Fruit fly (Drosophila melanogaster) whole organism, embryonic: Measurements from ENCODE around the gene CG15894.
A peak's percentile ranks its signal among the peaks of the same experiment; 100 is the strongest.

Source experiments
- Ada2b ChIP-seq: fragments of 200-800 bp; sonication (Bioruptor generic); IDR thresholded peaks from 2 replicates; pipeline ENCODE4 v1.3.6; 2022; ENCODE audit warnings: missing biosample characterization, missing genetic modification characterization
- Antp ChIP-seq: fragments of 200-800 bp; sonication (Bioruptor generic); optimal IDR thresholded peaks from 3 replicates; lab custom pipeline; 2016; ENCODE audit warnings: missing biosample characterization, missing genetic modification characterization
- C15 ChIP-seq: fragments of 200-800 bp; sonication (Bioruptor generic); IDR thresholded peaks from 3 replicates; pipeline ENCODE4 v1.3.6; 2022; ENCODE audit warnings: missing biosample characterization, missing genetic modification characterization
- CG10274 ChIP-seq: fragments of 200-800 bp; sonication (Bioruptor generic); optimal IDR thresholded peaks from 3 replicates; lab custom pipeline; 2017; ENCODE audit warnings: missing biosample characterization, mild to moderate bottlenecking, missing genetic modification characterization
- CG10979 ChIP-seq: fragments of 200-800 bp; sonication (Bioruptor generic); optimal IDR thresholded peaks from 2 replicates; lab custom pipeline; 2018; ENCODE audit warnings: missing biosample characterization, mild to moderate bottlenecking, missing genetic modification characterization, moderate library complexity
- CG11398 ChIP-seq: fragments of 200-800 bp; sonication (Bioruptor generic); optimal IDR thresholded peaks from 2 replicates; lab custom pipeline; 2016; ENCODE audit warnings: missing biosample characterization, missing genetic modification characterization
- CG12104 ChIP-seq: fragments of 200-800 bp; sonication (Bioruptor generic); optimal IDR thresholded peaks from 3 replicates; lab custom pipeline; 2016; ENCODE audit warnings: missing biosample characterization, missing genetic modification characterization
- CG12659 ChIP-seq: fragments of 200-800 bp; sonication (Bioruptor generic); optimal IDR thresholded peaks from 3 replicates; lab custom pipeline; 2017; ENCODE audit warnings: mild to moderate bottlenecking, missing biosample characterization, missing genetic modification reagents, missing genetic modification characterization
- CG14050 ChIP-seq: fragments of 200-800 bp; sonication (Bioruptor generic); IDR thresholded peaks from 3 replicates; pipeline ENCODE4 v1.3.6; 2022; ENCODE audit warnings: missing biosample characterization, missing genetic modification characterization
- CG16863 ChIP-seq: fragments of 200-800 bp; sonication (Bioruptor generic); optimal IDR thresholded peaks from 3 replicates; lab custom pipeline; 2016; ENCODE audit warnings: missing biosample characterization, missing genetic modification characterization
- CG17829 ChIP-seq: fragments of 200-800 bp; optimal IDR thresholded peaks from 2 replicates; lab custom pipeline; 2019; ENCODE audit warnings: missing biosample characterization, mild to moderate bottlenecking, missing genetic modification characterization, moderate library complexity
- CG18011 ChIP-seq: fragments of 200-800 bp; sonication (Bioruptor generic); optimal IDR thresholded peaks from 2 replicates; lab custom pipeline; 2017; ENCODE audit warnings: missing biosample characterization, missing genetic modification characterization, mild to moderate bottlenecking, moderate library complexity, missing genotype
- CG2116 ChIP-seq: fragments of 200-800 bp; sonication (Bioruptor generic); optimal IDR thresholded peaks from 3 replicates; lab custom pipeline; 2018; ENCODE audit warnings: missing biosample characterization, mild to moderate bottlenecking, missing genetic modification characterization
- CG2678 ChIP-seq: fragments of 200-800 bp; sonication (Bioruptor generic); optimal IDR thresholded peaks from 3 replicates; lab custom pipeline; 2019; ENCODE audit warnings: missing biosample characterization, mild to moderate bottlenecking, missing genetic modification characterization, moderate library complexity
- CG2889 ChIP-seq: fragments of 200-800 bp; sonication (Bioruptor generic); IDR thresholded peaks from 3 replicates; pipeline ENCODE4 v1.3.6; 2022; ENCODE audit warnings: missing biosample characterization, missing genetic modification characterization
- CG30431 ChIP-seq: fragments of 200-800 bp; sonication (Bioruptor generic); optimal IDR thresholded peaks from 2 replicates; lab custom pipeline; 2017; ENCODE audit warnings: missing biosample characterization, missing genetic modification characterization
- CG3065 ChIP-seq: fragments of 200-800 bp; sonication (Bioruptor generic); optimal IDR thresholded peaks from 2 replicates; lab custom pipeline; 2016; ENCODE audit warnings: missing biosample characterization, missing genetic modification characterization
- CG5953 ChIP-seq: fragments of 200-800 bp; sonication (Bioruptor generic); IDR thresholded peaks from 2 replicates; pipeline ENCODE4 v1.3.6; 2022; ENCODE audit warnings: missing biosample characterization, missing genetic modification characterization
- CG7839 ChIP-seq: fragments of 200-800 bp; sonication (Bioruptor generic); optimal IDR thresholded peaks from 3 replicates; lab custom pipeline; 2018; ENCODE audit warnings: missing biosample characterization, mild to moderate bottlenecking, missing genetic modification characterization, moderate library complexity
- CG7928 ChIP-seq: fragments of 200-800 bp; sonication (Bioruptor generic); optimal IDR thresholded peaks from 2 replicates; lab custom pipeline; 2017; ENCODE audit warnings: missing biosample characterization, mild to moderate bottlenecking, missing genetic modification characterization
- CG8478 ChIP-seq: fragments of >200 bp; optimal IDR thresholded peaks from 2 replicates; lab custom pipeline; 2018
- CG9609 ChIP-seq: fragments of 200-800 bp; sonication (Bioruptor generic); optimal IDR thresholded peaks from 3 replicates; lab custom pipeline; 2016; ENCODE audit warnings: missing biosample characterization, missing genetic modification characterization
- CrebB ChIP-seq: fragments of 200-800 bp; sonication (Bioruptor generic); optimal IDR thresholded peaks from 3 replicates; lab custom pipeline; 2018; ENCODE audit warnings: missing biosample characterization, mild to moderate bottlenecking, missing genetic modification characterization
- Deaf1 ChIP-seq: fragments of 200-800 bp; optimal IDR thresholded peaks from 3 replicates; lab custom pipeline; 2019; ENCODE audit warnings: missing biosample characterization, mild to moderate bottlenecking, missing genetic modification characterization, moderate library complexity
- Dfd ChIP-seq, 2 experiments: fragments of >200 bp; optimal IDR thresholded peaks; 2 replicates each; lab custom pipeline; 2017; ENCODE audit warnings: missing biosample characterization in 2 of 2, missing genetic modification characterization in 2 of 2
- Doc2 ChIP-seq: fragments of 200-800 bp; sonication (Bioruptor generic); IDR thresholded peaks from 2 replicates; pipeline ENCODE4 v1.3.6; 2022; ENCODE audit warnings: missing biosample characterization, missing genetic modification characterization
- Dref ChIP-seq: fragments of 200-800 bp; sonication (Bioruptor generic); IDR thresholded peaks from 2 replicates; pipeline ENCODE4 v1.3.6; 2022; ENCODE audit warnings: missing biosample characterization, missing genetic modification characterization
- Hr51 ChIP-seq, 2 experiments: fragments of 200-800 bp; sonication (Bioruptor generic); optimal IDR thresholded peaks; 2 replicates in 1 of 2; 3 replicates in 1 of 2; lab custom pipeline; 2016 to 2018; ENCODE audit warnings: missing biosample characterization in 2 of 2, missing genetic modification characterization in 2 of 2, mild to moderate bottlenecking in 1 of 2, moderate library complexity in 1 of 2
- Lim3 ChIP-seq: fragments of 200-800 bp; sonication (Bioruptor generic); IDR thresholded peaks from 2 replicates; pipeline ENCODE4 v1.3.6; 2022; ENCODE audit warnings: missing biosample characterization, missing genetic modification characterization
- Mes4 ChIP-seq: fragments of 200-800 bp; sonication (Bioruptor generic); optimal IDR thresholded peaks from 2 replicates; lab custom pipeline; 2016; ENCODE audit warnings: missing biosample characterization, missing genetic modification characterization
- Myb ChIP-seq: fragments of 200-800 bp; sonication (Bioruptor generic); optimal IDR thresholded peaks from 2 replicates; lab custom pipeline; 2016; ENCODE audit warnings: missing biosample characterization, missing genetic modification characterization
- Nf-YB ChIP-seq: fragments of 200-800 bp; sonication (Bioruptor generic); optimal IDR thresholded peaks from 3 replicates; lab custom pipeline; 2019; ENCODE audit warnings: missing biosample characterization, mild to moderate bottlenecking, missing genetic modification characterization, moderate library complexity
- Ptx1 ChIP-seq: fragments of 200-800 bp; sonication (Bioruptor generic); IDR thresholded peaks from 2 replicates; pipeline ENCODE4 v1.3.6; 2022; ENCODE audit warnings: missing biosample characterization, missing genetic modification characterization
- Rx ChIP-seq: fragments of 200-800 bp; sonication (Bioruptor generic); IDR thresholded peaks from 2 replicates; pipeline ENCODE4 v1.3.6; 2022; ENCODE audit warnings: missing biosample characterization, missing genetic modification characterization
- YL-1 ChIP-seq: fragments of 200-800 bp; sonication (Bioruptor generic); optimal IDR thresholded peaks from 3 replicates; lab custom pipeline; 2017; ENCODE audit warnings: missing biosample characterization, mild to moderate bottlenecking, missing genetic modification characterization
- bab2 ChIP-seq: fragments of 200-800 bp; sonication (Bioruptor generic); optimal IDR thresholded peaks from 2 replicates; lab custom pipeline; 2016; ENCODE audit warnings: missing biosample characterization, missing genetic modification characterization
- bigmax ChIP-seq: fragments of 200-800 bp; sonication (Bioruptor generic); optimal IDR thresholded peaks from 2 replicates; lab custom pipeline; 2018; ENCODE audit warnings: missing biosample characterization, mild to moderate bottlenecking, missing genetic modification characterization
- bowl ChIP-seq: fragments of 200-800 bp; sonication (Bioruptor generic); IDR thresholded peaks from 2 replicates; pipeline ENCODE4 v1.3.6; 2022; ENCODE audit warnings: missing biosample characterization, missing genetic modification characterization
- dpn ChIP-seq, 2 experiments: fragments of 200-800 bp; sonication (Bioruptor generic); optimal IDR thresholded peaks; 3 replicates each; lab custom pipeline; 2016; ENCODE audit warnings: missing biosample characterization in 2 of 2, missing genetic modification characterization in 2 of 2
- emc ChIP-seq: fragments of 200-800 bp; sonication (Bioruptor generic); optimal IDR thresholded peaks from 2 replicates; lab custom pipeline; 2016; ENCODE audit warnings: missing biosample characterization, missing genetic modification characterization
- gcm2 ChIP-seq: fragments of 200-800 bp; sonication (Bioruptor generic); optimal IDR thresholded peaks from 2 replicates; lab custom pipeline; 2016; ENCODE audit warnings: missing biosample characterization, missing genetic modification characterization
- kah ChIP-seq: fragments of 200-800 bp; sonication (Bioruptor generic); optimal IDR thresholded peaks from 2 replicates; lab custom pipeline; 2018; ENCODE audit warnings: missing biosample characterization, mild to moderate bottlenecking, missing genetic modification characterization
- nom ChIP-seq: fragments of 200-800 bp; sonication (Bioruptor generic); optimal IDR thresholded peaks from 2 replicates; lab custom pipeline; 2017; ENCODE audit warnings: missing biosample characterization, missing genetic modification characterization, mild to moderate bottlenecking, moderate library complexity, missing genetic modification reagents
- oc ChIP-seq: fragments of 200-800 bp; sonication (Bioruptor generic); optimal IDR thresholded peaks from 2 replicates; lab custom pipeline; 2018; ENCODE audit warnings: missing biosample characterization, mild to moderate bottlenecking, missing genetic modification characterization, moderate library complexity
- peb ChIP-seq: fragments of 200-800 bp; sonication (Bioruptor generic); IDR thresholded peaks from 2 replicates; pipeline ENCODE4 v1.3.6; 2022; ENCODE audit warnings: missing biosample characterization, missing genetic modification characterization
- prd ChIP-seq, 3 experiments: fragments of >200 bp in 2 of 3; fragments of 200-800 bp in 1 of 3; sonication (Bioruptor generic) in 1 of 3; optimal IDR thresholded peaks in 2 of 3; IDR thresholded peaks in 1 of 3; 2 replicates in 2 of 3; 3 replicates in 1 of 3; pipeline versions ENCODE4 v1.3.6 to Lab custom; 2017 to 2022; ENCODE audit warnings: missing biosample characterization in 1 of 3, missing genetic modification characterization in 1 of 3
- sd ChIP-seq: fragments of 200-800 bp; sonication (Bioruptor generic); optimal IDR thresholded peaks from 3 replicates; lab custom pipeline; 2018; ENCODE audit warnings: missing biosample characterization, mild to moderate bottlenecking, missing genetic modification characterization, moderate library complexity
- sim ChIP-seq: fragments of 200-800 bp; sonication (Bioruptor generic); IDR thresholded peaks from 2 replicates; pipeline ENCODE4 v1.3.6; 2022; ENCODE audit warnings: missing biosample characterization, missing genetic modification characterization
- stwl ChIP-seq: fragments of 200-800 bp; sonication (Bioruptor generic); optimal IDR thresholded peaks from 3 replicates; lab custom pipeline; 2018; ENCODE audit warnings: missing biosample characterization, mild to moderate bottlenecking, missing genetic modification characterization, moderate library complexity
- ttk ChIP-seq: fragments of 200-800 bp; sonication (Bioruptor generic); IDR thresholded peaks from 2 replicates; pipeline ENCODE4 v2.1.2; 2022; ENCODE audit warnings: missing biosample characterization, missing genetic modification characterization
- unc-4 ChIP-seq: fragments of 200-800 bp; sonication (Bioruptor generic); IDR thresholded peaks from 2 replicates; pipeline ENCODE4 v1.3.6; 2022; ENCODE audit warnings: missing biosample characterization, missing genetic modification characterization; ENCODE audit not compliant: partially characterized antibody
- z ChIP-seq: fragments of 200-800 bp; sonication (Bioruptor generic); IDR thresholded peaks from 3 replicates; pipeline ENCODE4 v1.3.6; 2022; ENCODE audit warnings: missing biosample characterization, missing genetic modification characterization

The CG15894 gene

dm6 chrX:6287842-6288241 lies 21.2 kb upstream of the CG15894 start, which contains the start of the genes Top3beta and wuho (continued):
- TF ChIP-seq peb (GFP tag; lab: Robert Waterston, UW) (no peak), unc-4 (GFP tag; lab: Robert Waterston, UW) (peak; percentile 74), CrebB (tag; lab: Kevin White, UChicago) (peak; percentile 41), YL-1 (GFP tag; lab: Kevin White, UChicago) (peak; percentile 93), CG9609 (GFP tag; lab: Kevin White, UChicago) (no peak), CG7928 (GFP tag; lab: Kevin White, UChicago) (peak; percentile 97), gcm2 (GFP tag; lab: Kevin White, UChicago) (peak; percentile 20), CG12659 (GFP tag; lab: Kevin White, UChicago) (peak; percentile 95), Dfd (GFP tag; optimal IDR thresholded peaks at IDR 0.05; lab: Kevin White, UChicago) (no peak), Deaf1 (peak; percentile 65), CG5953 (no peak), bab2 (GFP tag; lab: Kevin White, UChicago) (peak; percentile 40), Myb (peak; percentile 76), Hr51 (GFP tag; optimal IDR thresholded peaks at IDR 0.05; lab: Kevin White, UChicago) (peak in 1 of 2 experiments; percentile 28), sd (peak; percentile 93), stwl (peak; percentile 94), prd (optimal IDR thresholded peaks at IDR 0.05; lab: Kevin White, UChicago) (no peak), prd (GFP tag; IDR thresholded peaks at IDR 0.05; lab: Robert Waterston, UW) (0 out of 3 replicates have a peak, but pooled peaks have one; percentile 35), CG10274 (no peak), Lim3 (GFP tag; lab: Robert Waterston, UW) (no peak), Nf-YB (GFP tag; lab: Kevin White, UChicago) (peak; percentile 54), bigmax (GFP tag; lab: Kevin White, UChicago) (peak; percentile 44), CG8478 (no peak), Ada2b (GFP tag; lab: Robert Waterston, UW) (no peak), Antp (no peak), CG3065 (GFP tag; lab: Kevin White, UChicago) (no peak), CG12104 (GFP tag; lab: Kevin White, UChicago) (no peak), CG2678 (tag; lab: Kevin White, UChicago) (no peak), CG7839 (tag; lab: Kevin White, UChicago) (no peak), CG2889 (GFP tag; lab: Robert Waterston, UW) (no peak), emc (GFP tag; lab: Kevin White, UChicago) (no peak), z (GFP tag; lab: Robert Waterston, UW) (no peak), Dref (GFP tag; lab: Robert Waterston, UW) (peak; percentile 88), CG11398 (GFP tag; lab: Kevin White, UChicago) (no peak), Rx (no peak), CG17829 (tag; lab: Kevin White, UChicago) (peak; percentile 69), Mes4 (peak; percentile 7), CG10979 (tag; lab: Kevin White, UChicago) (no peak), nom (GFP tag; lab: Kevin White, UChicago) (peak; percentile 19), Ptx1 (GFP tag; lab: Robert Waterston, UW) (peak; percentile 34; the same call in 1 of the 2 replicates), Doc2 (GFP tag; lab: Robert Waterston, UW) (no peak), CG18011 (GFP tag; lab: Kevin White, UChicago) (peak; percentile 25), CG16863 (GFP tag; lab: Kevin White, UChicago) (peak; percentile 10), CG2116 (GFP tag; lab: Kevin White, UChicago) (peak; percentile 86), CG30431 (GFP tag; lab: Kevin White, UChicago) (no peak), CG14050 (no peak), kah (GFP tag; lab: Kevin White, UChicago) (peak; percentile 13), dpn (GFP tag; optimal IDR thresholded peaks at IDR 0.05; lab: Kevin White, UChicago) (peak; percentile 51 to 60), ttk (GFP tag; lab: Robert Waterston, UW) (no peak), C15 (GFP tag; lab: Robert Waterston, UW) (no peak), oc (tag; lab: Kevin White, UChicago) (peak; percentile 79), sim (GFP tag; lab: Robert Waterston, UW) (no peak), bowl (GFP tag; lab: Robert Waterston, UW) (no peak)
